Fruit fly (Drosophila melanogaster) whole organism, adult: ENCODE data around the gene CG18558.
A peak's percentile ranks its signal among the peaks of the same experiment; 100 is the strongest.

ENCODE experiments used
- CG11617 ChIP-seq: fragments of 200-800 bp; sonication (Bioruptor generic); optimal IDR thresholded peaks from 2 replicates; lab custom pipeline; 2017; ENCODE audit warnings: mild to moderate bottlenecking, missing biosample characterization, missing genetic modification reagents, missing genetic modification characterization
- CG12768 ChIP-seq: fragments of 200-800 bp; sonication (Bioruptor generic); optimal IDR thresholded peaks from 2 replicates; lab custom pipeline; 2017; ENCODE audit warnings: missing biosample characterization, missing genetic modification characterization, mild to moderate bottlenecking, moderate library complexity, missing genetic modification reagents
- CG1620 ChIP-seq: fragments of 200-800 bp; sonication (Bioruptor generic); optimal IDR thresholded peaks from 2 replicates; lab custom pipeline; 2016; ENCODE audit warnings: missing biosample characterization, missing genetic modification characterization
- CG5204 ChIP-seq: fragments of 200-800 bp; sonication (Bioruptor generic); optimal IDR thresholded peaks from 2 replicates; lab custom pipeline; 2016; ENCODE audit warnings: missing biosample characterization, missing genetic modification characterization
- CG7045 ChIP-seq: fragments of 200-800 bp; sonication (Bioruptor generic); optimal IDR thresholded peaks from 2 replicates; lab custom pipeline; 2017; ENCODE audit warnings: missing biosample characterization, mild to moderate bottlenecking, missing genetic modification characterization
- CG7101 ChIP-seq: fragments of 200-800 bp; sonication (Bioruptor generic); optimal IDR thresholded peaks from 2 replicates; lab custom pipeline; 2018; ENCODE audit warnings: missing biosample characterization, mild to moderate bottlenecking, missing genetic modification characterization, moderate library complexity
- Crg-1 ChIP-seq: fragments of 200-800 bp; sonication (Bioruptor generic); optimal IDR thresholded peaks from 2 replicates; lab custom pipeline; 2016; ENCODE audit warnings: missing biosample characterization, missing genetic modification characterization
- Hr96 ChIP-seq: fragments of 200-800 bp; sonication (Bioruptor generic); optimal IDR thresholded peaks from 2 replicates; lab custom pipeline; 2016; ENCODE audit warnings: missing biosample characterization, missing genetic modification characterization
- Mnt ChIP-seq: fragments of 200-800 bp; sonication (Bioruptor generic); optimal IDR thresholded peaks from 2 replicates; lab custom pipeline; 2016; ENCODE audit warnings: missing biosample characterization, mild to moderate bottlenecking, missing genetic modification characterization
- bab1 ChIP-seq: fragments of 200-800 bp; sonication (Bioruptor generic); optimal IDR thresholded peaks from 3 replicates; lab custom pipeline; 2019; ENCODE audit warnings: missing biosample characterization, mild to moderate bottlenecking, missing genetic modification characterization, moderate library complexity
- cic ChIP-seq: fragments of 200-800 bp; sonication (Bioruptor generic); optimal IDR thresholded peaks from 2 replicates; lab custom pipeline; 2017; ENCODE audit warnings: missing biosample characterization, mild to moderate bottlenecking, missing genetic modification characterization, moderate library complexity
- cnc ChIP-seq, 2 experiments: fragments of >200 bp; optimal IDR thresholded peaks; 2 replicates each; lab custom pipeline; 2017
- kay ChIP-seq: fragments of 200-800 bp; sonication (Bioruptor generic); peaks from one replicate; lab custom pipeline; 2016; ENCODE audit warnings: missing biosample characterization, missing genetic modification characterization, borderline replicate concordance
- ovo ChIP-seq: fragments of 200-800 bp; sonication (Bioruptor generic); optimal IDR thresholded peaks from 2 replicates; lab custom pipeline; 2016; ENCODE audit warnings: missing biosample characterization, missing genetic modification characterization
- pad ChIP-seq: fragments of 200-800 bp; sonication (Bioruptor generic); optimal IDR thresholded peaks from 3 replicates; lab custom pipeline; 2017; ENCODE audit warnings: missing biosample characterization, missing genetic modification characterization, mild to moderate bottlenecking, moderate library complexity, missing genetic modification reagents

The CG18558 gene

dm6 chr2L:2804634-2805311, 39.5 kb downstream of the CG18558 start, which contains the start of gene daw:
daw (plus strand) TSS chr2L:2805261.
- TF ChIP-seq CG5204 (GFP tag; lab: Kevin White, UChicago) (no peak), cic (GFP tag; lab: Kevin White, UChicago) (peak; percentile 7), kay (GFP tag; lab: Kevin White, UChicago) (peak; percentile 36), CG1620 (no peak), CG12768 (GFP tag; lab: Kevin White, UChicago) (peak; percentile 42), Crg-1 (no peak), CG7101 (tag; lab: Kevin White, UChicago) (no peak), Mnt (GFP tag; lab: Kevin White, UChicago) (peak; percentile 18)

- no peak for TF ChIP-seq CG1620
- no peak for TF ChIP-seq Mnt (GFP tag; lab: Kevin White, UChicago)
These were observed 41.8 kb downstream of the CG18558 start for dm6 chr2L:2802527-2802926.

- TF ChIP-seq kay (GFP tag; lab: Kevin White, UChicago) = no peak
- TF ChIP-seq ovo = no peak
- no peak for TF ChIP-seq CG7101 (tag; lab: Kevin White, UChicago)
- no peak for TF ChIP-seq Hr96
- TF ChIP-seq cnc (optimal IDR thresholded peaks at IDR 0.05; lab: Kevin White, UChicago) = no peak
- TF ChIP-seq CG11617 (GFP tag; lab: Kevin White, UChicago) = no peak
- TF ChIP-seq pad = no peak
- TF ChIP-seq CG7045 (GFP tag; lab: Kevin White, UChicago) = no peak
- TF ChIP-seq CG12768 (GFP tag; lab: Kevin White, UChicago) = no peak
- no peak for TF ChIP-seq cic (GFP tag; lab: Kevin White, UChicago)
These were observed 43.1 kb downstream of the CG18558 start for dm6 chr2L:2800956-2801776.

- no peak for TF ChIP-seq CG11617 (GFP tag; lab: Kevin White, UChicago)
- no peak for TF ChIP-seq ovo
- no peak for TF ChIP-seq CG7045 (GFP tag; lab: Kevin White, UChicago)
- no peak for TF ChIP-seq Hr96
- no peak for TF ChIP-seq CG1620
- peak; percentile 91 for TF ChIP-seq pad
- no peak for TF ChIP-seq Crg-1
These were observed 44.3 kb downstream of the CG18558 start, which contains the start of gene Syt1 for dm6 chr2L:2799909-2800478. Syt1 (minus strand) TSS chr2L:2799979.

dm6 chr2L:2797186-2797585, 47.1 kb downstream of the CG18558 start:
- no peak for TF ChIP-seq bab1
- TF ChIP-seq CG5204 (GFP tag; lab: Kevin White, UChicago) = no peak
